Worm (Caenorhabditis elegans) whole organism, L3 larva: ENCODE measurements around the gene W03H9.1.

Source experiments
- R02D3.7 ChIP-seq: fragments of 150-350 bp; optimal IDR thresholded peaks from 2 replicates; lab custom pipeline; 2014; ENCODE audit warnings: missing biosample characterization, missing genetic modification characterization
- ZK546.5 ChIP-seq: sonication (generic microtip); optimal IDR thresholded peaks from 2 replicates; lab custom pipeline; 2017; ENCODE audit warnings: missing biosample characterization, missing genetic modification characterization
- aly-2 ChIP-seq: fragments of 150-350 bp; optimal IDR thresholded peaks from 2 replicates; lab custom pipeline; 2014; ENCODE audit warnings: missing biosample characterization, missing genetic modification characterization
- ama-1 ChIP-seq: fragments of 150-350 bp; optimal IDR thresholded peaks from 2 replicates; lab custom pipeline; 2018
- ceh-16 ChIP-seq: sonication (generic microtip); optimal IDR thresholded peaks from 2 replicates; lab custom pipeline; 2017; ENCODE audit warnings: missing biosample characterization, missing genetic modification characterization
- ceh-28 ChIP-seq: fragments of 150-350 bp; optimal IDR thresholded peaks from 2 replicates; lab custom pipeline; 2014; ENCODE audit warnings: missing biosample characterization, missing genetic modification reagents, missing genetic modification characterization
- ceh-82 ChIP-seq: fragments of 150-350 bp; optimal IDR thresholded peaks from 2 replicates; lab custom pipeline; 2014; ENCODE audit warnings: missing biosample characterization, missing genetic modification characterization
- ceh-9 ChIP-seq: sonication (generic microtip); optimal IDR thresholded peaks from 2 replicates; lab custom pipeline; 2018; ENCODE audit warnings: missing biosample characterization, missing genetic modification characterization
- daf-12 ChIP-seq: fragments of 150-350 bp; optimal IDR thresholded peaks from 2 replicates; lab custom pipeline; 2014; ENCODE audit warnings: missing biosample characterization, missing genetic modification reagents, missing genetic modification characterization
- egl-27 ChIP-seq: sonication (generic microtip); optimal IDR thresholded peaks from 4 replicates; lab custom pipeline; 2017; ENCODE audit warnings: missing biosample characterization, missing genetic modification reagents, missing genetic modification characterization
- egl-5 ChIP-seq: fragments of 150-350 bp; optimal IDR thresholded peaks from 2 replicates; lab custom pipeline; 2017; ENCODE audit warnings: missing biosample characterization, missing genetic modification reagents, missing genetic modification characterization, inconsistent platforms
- elt-1 ChIP-seq: fragments of 150-350 bp; optimal IDR thresholded peaks from 2 replicates; lab custom pipeline; 2014; ENCODE audit warnings: missing biosample characterization, missing genetic modification characterization
- elt-2 ChIP-seq: sonication (generic microtip); optimal IDR thresholded peaks from 2 replicates; lab custom pipeline; 2016; ENCODE audit warnings: missing genetic modification reagents, mild to moderate bottlenecking, missing genetic modification characterization, missing compliant biosample characterization
- elt-3 ChIP-seq, 3 experiments: fragments of 150-350 bp in 1 of 3; sonication (generic microtip) in 2 of 3; optimal IDR thresholded peaks; 2 replicates in 2 of 3; 4 replicates in 1 of 3; lab custom pipeline; 2014 to 2017; ENCODE audit warnings: missing biosample characterization in 3 of 3, missing genetic modification characterization in 3 of 3
- eor-1 ChIP-seq, 2 experiments: fragments of 150-350 bp; optimal IDR thresholded peaks; 2 replicates each; lab custom pipeline; 2014 to 2018; ENCODE audit warnings: missing biosample characterization in 2 of 2, missing genetic modification characterization in 2 of 2
- fkh-2 ChIP-seq: fragments of 150-350 bp; optimal IDR thresholded peaks from 2 replicates; lab custom pipeline; 2014; ENCODE audit warnings: missing biosample characterization, missing genetic modification reagents, missing genetic modification characterization
- hmg-11 ChIP-seq: sonication (generic microtip); optimal IDR thresholded peaks from 2 replicates; lab custom pipeline; 2016; ENCODE audit warnings: missing genetic modification characterization, missing compliant biosample characterization
- lin-15B ChIP-seq: fragments of 150-350 bp; optimal IDR thresholded peaks from 2 replicates; lab custom pipeline; 2014; ENCODE audit warnings: missing biosample characterization, missing genetic modification characterization
- lin-39 ChIP-seq: fragments of 150-350 bp; optimal IDR thresholded peaks from 2 replicates; lab custom pipeline; 2018; ENCODE audit warnings: missing biosample characterization, missing genetic modification reagents, missing genetic modification characterization
- lsy-12 ChIP-seq: sonication (generic microtip); optimal IDR thresholded peaks from 2 replicates; lab custom pipeline; 2016; ENCODE audit warnings: mild to moderate bottlenecking, missing genetic modification characterization, missing compliant biosample characterization
- mdl-1 ChIP-seq: fragments of 150-350 bp; optimal IDR thresholded peaks from 2 replicates; lab custom pipeline; 2014; ENCODE audit warnings: missing biosample characterization, missing genetic modification characterization
- mml-1 ChIP-seq: fragments of 150-350 bp; sonication (generic microtip); optimal IDR thresholded peaks from 3 replicates; lab custom pipeline; 2014; ENCODE audit warnings: missing biosample characterization, missing genetic modification characterization
- nfya-1 ChIP-seq: sonication (generic microtip); optimal IDR thresholded peaks from 2 replicates; lab custom pipeline; 2017; ENCODE audit warnings: missing genetic modification characterization, mild to moderate bottlenecking, missing compliant biosample characterization, antibody characterized with exemption, moderate library complexity; ENCODE audit not compliant: insufficient read depth
- nhr-23 ChIP-seq: fragments of 150-350 bp; optimal IDR thresholded peaks from 2 replicates; lab custom pipeline; 2014; ENCODE audit warnings: missing biosample characterization, missing genetic modification reagents, missing genetic modification characterization
- nhr-237 ChIP-seq: fragments of 150-350 bp; optimal IDR thresholded peaks from 2 replicates; lab custom pipeline; 2014; ENCODE audit warnings: missing biosample characterization, missing genetic modification characterization
- nhr-25 ChIP-seq: sonication (generic microtip); optimal IDR thresholded peaks from 2 replicates; lab custom pipeline; 2017; ENCODE audit warnings: missing biosample characterization, missing genetic modification characterization
- nhr-43 ChIP-seq: sonication (generic microtip); optimal IDR thresholded peaks from 2 replicates; lab custom pipeline; 2016; ENCODE audit warnings: mild to moderate bottlenecking, missing genetic modification characterization, missing compliant biosample characterization; ENCODE audit not compliant: poor library complexity, severe bottlenecking
- nhr-67 ChIP-seq: fragments of 150-350 bp; optimal IDR thresholded peaks from 2 replicates; lab custom pipeline; 2014; ENCODE audit warnings: missing biosample characterization, missing genetic modification characterization
- nhr-76 ChIP-seq: fragments of 150-350 bp; sonication (generic microtip); optimal IDR thresholded peaks from 5 replicates; lab custom pipeline; 2014; ENCODE audit warnings: missing biosample characterization, missing genetic modification characterization
- nhr-77 ChIP-seq: fragments of 150-350 bp; optimal IDR thresholded peaks from 2 replicates; lab custom pipeline; 2014; ENCODE audit warnings: missing biosample characterization, missing genetic modification characterization
- pha-4 ChIP-seq: fragments of 150-350 bp; optimal IDR thresholded peaks from 2 replicates; lab custom pipeline; 2014; ENCODE audit warnings: missing biosample characterization, missing genetic modification reagents, missing genetic modification characterization
- pqm-1 ChIP-seq: fragments of 150-350 bp; optimal IDR thresholded peaks from 2 replicates; lab custom pipeline; 2017; ENCODE audit warnings: missing biosample characterization, missing genetic modification characterization, inconsistent platforms
- sea-2 ChIP-seq: fragments of 150-350 bp; sonication (generic microtip); optimal IDR thresholded peaks from 4 replicates; lab custom pipeline; 2014; ENCODE audit warnings: missing biosample characterization, missing genetic modification reagents, missing genetic modification characterization
- snpc-4 ChIP-seq: fragments of 150-350 bp; optimal IDR thresholded peaks from 2 replicates; lab custom pipeline; 2014; ENCODE audit warnings: missing biosample characterization, missing genetic modification characterization
- tbx-2 ChIP-seq: sonication (generic microtip); optimal IDR thresholded peaks from 2 replicates; lab custom pipeline; 2016; ENCODE audit warnings: mild to moderate bottlenecking, missing genetic modification characterization, missing compliant biosample characterization
- unc-39 ChIP-seq: sonication (generic microtip); optimal IDR thresholded peaks from 4 replicates; lab custom pipeline; 2017; ENCODE audit warnings: missing biosample characterization, missing genetic modification characterization
- unc-62 ChIP-seq: fragments of 150-350 bp; sonication (generic microtip); optimal IDR thresholded peaks from 4 replicates; lab custom pipeline; 2014; ENCODE audit warnings: missing biosample characterization, missing genetic modification reagents, missing genetic modification characterization
- zag-1 ChIP-seq: fragments of 150-350 bp; optimal IDR thresholded peaks from 2 replicates; lab custom pipeline; 2014; ENCODE audit warnings: missing biosample characterization, missing genetic modification characterization
- ztf-11 ChIP-seq: fragments of 150-350 bp; optimal IDR thresholded peaks from 2 replicates; lab custom pipeline; 2014; ENCODE audit warnings: missing biosample characterization, missing genetic modification characterization

W03H9.1 gene

ce11 chrII:14152274-14152673, 2.3 kb upstream of the W03H9.1 start:
- TF ChIP-seq egl-27 (tag; lab: Kevin White, UChicago) (no peak), nhr-77 (tag; lab: Kevin White, UChicago) (no peak)

- peak; percentile 45 for TF ChIP-seq nhr-23 (tag; lab: Kevin White, UChicago)
- TF ChIP-seq mdl-1 (tag; lab: Kevin White, UChicago): no peak
- no peak for TF ChIP-seq eor-1 (tag; optimal IDR thresholded peaks at IDR 0.05; lab: Kevin White, UChicago)
- TF ChIP-seq ztf-11: no peak
- no peak for TF ChIP-seq unc-39 (tag; lab: Kevin White, UChicago)
- peak; percentile 60 for TF ChIP-seq nfya-1 (tag; lab: Kevin White, UChicago)
- no peak for TF ChIP-seq ama-1
- TF ChIP-seq nhr-25 (tag; lab: Kevin White, UChicago): peak; percentile 39
- no peak for TF ChIP-seq sea-2 (GFP tag; lab: Kevin White, UChicago)
- TF ChIP-seq ceh-82 (tag; lab: Kevin White, UChicago): no peak
- no peak for TF ChIP-seq nhr-77 (tag; lab: Kevin White, UChicago)
- TF ChIP-seq lsy-12 (tag; lab: Kevin White, UChicago): peak; percentile 61
- no peak for TF ChIP-seq unc-62
- TF ChIP-seq zag-1 (tag; lab: Kevin White, UChicago): no peak
- TF ChIP-seq elt-3 (tag; optimal IDR thresholded peaks at IDR 0.05; lab: Kevin White, UChicago): no peak
- no peak for TF ChIP-seq pqm-1 (tag; lab: Kevin White, UChicago)
- no peak for TF ChIP-seq aly-2 (tag; lab: Kevin White, UChicago)
- TF ChIP-seq tbx-2 (tag; lab: Kevin White, UChicago): no peak
- TF ChIP-seq fkh-2 (tag; lab: Kevin White, UChicago): no peak
- no peak for TF ChIP-seq nhr-76
- TF ChIP-seq snpc-4 (tag; lab: Kevin White, UChicago): peak; percentile 5
- TF ChIP-seq egl-5 (tag; lab: Kevin White, UChicago): no peak
- no peak for TF ChIP-seq mml-1 (tag; lab: Kevin White, UChicago)
- peak; percentile 26 for TF ChIP-seq elt-2 (tag; lab: Kevin White, UChicago)
- peak; percentile 88 for TF ChIP-seq hmg-11 (tag; lab: Kevin White, UChicago)
- peak; percentile 40 for TF ChIP-seq ceh-28 (tag; lab: Kevin White, UChicago)
- peak; percentile 72 for TF ChIP-seq nhr-43 (tag; lab: Kevin White, UChicago)
- TF ChIP-seq lin-15B (tag; lab: Kevin White, UChicago): peak; percentile 41
- peak; percentile 42 for TF ChIP-seq pha-4 (tag; lab: Kevin White, UChicago)
- TF ChIP-seq nhr-237 (tag; lab: Kevin White, UChicago): no peak
- TF ChIP-seq ceh-16 (tag; lab: Kevin White, UChicago): no peak
- peak; percentile 26 for TF ChIP-seq R02D3.7 (tag; lab: Kevin White, UChicago)
- no peak for TF ChIP-seq lin-39
- TF ChIP-seq, all 47 proteins: peak for 12
These were observed 6.1 kb downstream of the W03H9.1 start, which contains the start of gene W03H9.2 for ce11 chrII:14143838-14144268. W03H9.2 (minus strand) TSS chrII:14143869.

- TF ChIP-seq nhr-77 (tag; lab: Kevin White, UChicago) (peak; percentile 53), nhr-43 (tag; lab: Kevin White, UChicago) (peak; percentile 7), nfya-1 (tag; lab: Kevin White, UChicago) (peak; percentile 20), lin-15B (tag; lab: Kevin White, UChicago) (peak; percentile 4), hmg-11 (tag; lab: Kevin White, UChicago) (peak; percentile 47), pha-4 (tag; lab: Kevin White, UChicago) (peak; percentile 23), tbx-2 (tag; lab: Kevin White, UChicago) (peak; percentile 0)
These were observed 7.8 kb downstream of the W03H9.1 start, which contains the start of gene cacn-1 for ce11 chrII:14142098-14142554. cacn-1 (minus strand) TSS chrII:14142148.

- TF ChIP-seq unc-62 (no peak), daf-12 (tag; lab: Kevin White, UChicago) (no peak), egl-5 (tag; lab: Kevin White, UChicago) (no peak), ceh-9 (no peak), elt-2 (tag; lab: Kevin White, UChicago) (no peak), ZK546.5 (tag; lab: Kevin White, UChicago) (no peak), unc-39 (tag; lab: Kevin White, UChicago) (no peak), R02D3.7 (tag; lab: Kevin White, UChicago) (no peak), nhr-77 (tag; lab: Kevin White, UChicago) (no peak), eor-1 (tag; optimal IDR thresholded peaks at IDR 0.05; lab: Kevin White, UChicago) (no peak), lsy-12 (tag; lab: Kevin White, UChicago) (no peak), nhr-25 (tag; lab: Kevin White, UChicago) (no peak), elt-1 (no peak), nhr-67 (tag; lab: Kevin White, UChicago) (no peak)
These were observed 11.0 kb downstream of the W03H9.1 start for ce11 chrII:14138849-14139419.
